Worm (Caenorhabditis elegans) whole organism, early embryonic: Measurements from ENCODE around the gene trap-4.

Experiments used
- B0310.2 ChIP-seq: sonication (generic microtip); optimal IDR thresholded peaks from 2 replicates; lab custom pipeline; 2016; ENCODE audit warnings: mild to moderate bottlenecking, missing genetic modification characterization, missing compliant biosample characterization
- F13C5.2 ChIP-seq: sonication (generic microtip); optimal IDR thresholded peaks from 2 replicates; lab custom pipeline; 2017; ENCODE audit warnings: mild to moderate bottlenecking, missing genetic modification characterization, inconsistent platforms, missing compliant biosample characterization
- aly-1 ChIP-seq: sonication (generic microtip); optimal IDR thresholded peaks from 2 replicates; lab custom pipeline; 2016; ENCODE audit warnings: missing genetic modification characterization, missing compliant biosample characterization
- ama-1 ChIP-seq: fragments of 150-350 bp; optimal IDR thresholded peaks from 2 replicates; lab custom pipeline; 2014
- ceh-13 ChIP-seq: fragments of 200-800 bp; sonication (Bioruptor generic); optimal IDR thresholded peaks from 2 replicates; lab custom pipeline; 2018; ENCODE audit warnings: mild to moderate bottlenecking, missing genetic modification characterization, missing compliant biosample characterization
- ceh-36 ChIP-seq: sonication (generic microtip); optimal IDR thresholded peaks from 2 replicates; lab custom pipeline; 2016; ENCODE audit warnings: missing genetic modification characterization, inconsistent platforms, missing compliant biosample characterization
- ets-7 ChIP-seq: sonication (generic microtip); optimal IDR thresholded peaks from 2 replicates; lab custom pipeline; 2016; ENCODE audit warnings: missing genotype, missing genetic modification characterization, missing compliant biosample characterization
- flt-1 ChIP-seq: fragments of 200-800 bp; sonication (Bioruptor generic); IDR thresholded peaks from 2 replicates; pipeline ENCODE4 v1.3.6; 2022; ENCODE audit warnings: missing genetic modification characterization, missing compliant biosample characterization
- hmbx-1 ChIP-seq: sonication (generic microtip); optimal IDR thresholded peaks from 2 replicates; lab custom pipeline; 2016; ENCODE audit warnings: mild to moderate bottlenecking, missing genetic modification characterization, missing compliant biosample characterization
- hmg-4 ChIP-seq: fragments of 200-800 bp; sonication (Bioruptor generic); optimal IDR thresholded peaks from 2 replicates; lab custom pipeline; 2018; ENCODE audit warnings: mild to moderate bottlenecking, missing genetic modification characterization, missing compliant biosample characterization
- hnd-1 ChIP-seq: sonication (generic microtip); optimal IDR thresholded peaks from 2 replicates; lab custom pipeline; 2016; ENCODE audit warnings: missing genetic modification characterization, missing compliant biosample characterization
- pes-1 ChIP-seq: fragments of 200-800 bp; sonication (Bioruptor generic); IDR thresholded peaks from 2 replicates; pipeline ENCODE4 v1.3.6; 2022; ENCODE audit warnings: missing genetic modification reagents, missing genetic modification characterization, missing compliant biosample characterization
- scrt-1 ChIP-seq: fragments of 200-800 bp; sonication (Bioruptor generic); IDR thresholded peaks from 2 replicates; pipeline ENCODE4 v1.3.6; 2022; ENCODE audit warnings: missing genetic modification characterization, missing compliant biosample characterization
- sea-1 ChIP-seq: fragments of 200-800 bp; sonication (Bioruptor generic); conservative IDR thresholded peaks from 2 replicates; pipeline ENCODE4 v1.3.6; 2022; ENCODE audit warnings: missing genetic modification characterization, missing compliant biosample characterization
- tbx-11 ChIP-seq: fragments of 200-800 bp; sonication (Bioruptor generic); IDR thresholded peaks from 2 replicates; pipeline ENCODE4 v1.3.6; 2022; ENCODE audit warnings: missing genetic modification characterization, missing compliant biosample characterization
- tbx-37 ChIP-seq: fragments of 200-800 bp; sonication (Bioruptor generic); conservative IDR thresholded peaks from 2 replicates; pipeline ENCODE4 v1.3.6; 2022; ENCODE audit warnings: missing genetic modification reagents, missing genetic modification characterization, missing compliant biosample characterization
- tra-4 ChIP-seq: sonication (generic microtip); optimal IDR thresholded peaks from 2 replicates; lab custom pipeline; 2017; ENCODE audit warnings: missing genetic modification characterization, missing compliant biosample characterization

Gene trap-4

ce11 chrIII:11935032-11935947, 14.8 kb downstream of the trap-4 start:
- TF ChIP-seq aly-1 (tag; lab: Kevin White, UChicago), result peak; percentile 12
- TF ChIP-seq ets-7, result no peak
- TF ChIP-seq ceh-13 (GFP tag; lab: Kevin White, UChicago), result no peak

- TF ChIP-seq ets-7 (no peak), scrt-1 (peak; percentile 43; the same call in 1 of the 2 replicates), hmg-4 (GFP tag; lab: Kevin White, UChicago) (peak; percentile 27), tbx-37 (no peak), tbx-11 (GFP tag; lab: Robert Waterston, UW) (no peak), B0310.2 (no peak), F13C5.2 (tag; lab: Kevin White, UChicago) (no peak)
Observed at ce11 chrIII:11935948-11936280, 15.4 kb downstream of the trap-4 start.

ce11 chrIII:11936668-11937276, 16.2 kb downstream of the trap-4 start:
- TF ChIP-seq F13C5.2 (tag; lab: Kevin White, UChicago) (no peak), hmg-4 (GFP tag; lab: Kevin White, UChicago) (peak; percentile 8)

- no peak for TF ChIP-seq tbx-37
- TF ChIP-seq B0310.2, result no peak
- TF ChIP-seq hnd-1, result no peak
- no peak for TF ChIP-seq scrt-1
- no peak for TF ChIP-seq ama-1 (lab: Kevin White, UChicago)
- TF ChIP-seq flt-1 (GFP tag; lab: Robert Waterston, UW), result no peak
- TF ChIP-seq aly-1 (tag; lab: Kevin White, UChicago), result no peak
- no peak for TF ChIP-seq F13C5.2 (tag; lab: Kevin White, UChicago)
Observed at ce11 chrIII:11937911-11938310, 17.4 kb downstream of the trap-4 start.

ce11 chrIII:11938525-11938924, 18.0 kb downstream of the trap-4 start:
- TF ChIP-seq B0310.2, result no peak

ce11 chrIII:11942664-11943063, 22.1 kb downstream of the trap-4 start:
- TF ChIP-seq aly-1 (tag; lab: Kevin White, UChicago), result no peak
- no peak for TF ChIP-seq F13C5.2 (tag; lab: Kevin White, UChicago)
- no peak for TF ChIP-seq flt-1 (GFP tag; lab: Robert Waterston, UW)
- TF ChIP-seq tra-4 (tag; lab: Kevin White, UChicago), result no peak
- TF ChIP-seq hnd-1, result no peak
- TF ChIP-seq hmbx-1 (tag; lab: Kevin White, UChicago), result no peak
- no peak for TF ChIP-seq ceh-13 (GFP tag; lab: Kevin White, UChicago)
- TF ChIP-seq tbx-37, result no peak
- TF ChIP-seq ama-1 (lab: Kevin White, UChicago), result no peak
- no peak for TF ChIP-seq hmg-4 (GFP tag; lab: Kevin White, UChicago)
- no peak for TF ChIP-seq pes-1 (GFP tag; lab: Robert Waterston, UW)
- no peak for TF ChIP-seq ceh-36 (tag; lab: Kevin White, UChicago)
- TF ChIP-seq scrt-1, result no peak
- TF ChIP-seq ets-7, result no peak
- TF ChIP-seq tbx-11 (GFP tag; lab: Robert Waterston, UW), result no peak

- TF ChIP-seq tbx-11 (GFP tag; lab: Robert Waterston, UW), result 0 out of 2 replicates have a peak, but pooled peaks have one; percentile 28
- no peak for TF ChIP-seq aly-1 (tag; lab: Kevin White, UChicago)
- peak; percentile 35 for TF ChIP-seq B0310.2
- peak; percentile 80 for TF ChIP-seq pes-1 (GFP tag; lab: Robert Waterston, UW)
- TF ChIP-seq hmbx-1 (tag; lab: Kevin White, UChicago), result peak; percentile 12
- no peak for TF ChIP-seq F13C5.2 (tag; lab: Kevin White, UChicago)
- TF ChIP-seq tbx-37, result peak; percentile 87
- no peak for TF ChIP-seq ceh-13 (GFP tag; lab: Kevin White, UChicago)
- no peak for TF ChIP-seq hmg-4 (GFP tag; lab: Kevin White, UChicago)
- peak; percentile 2 for TF ChIP-seq tra-4 (tag; lab: Kevin White, UChicago)
- peak; percentile 64; the same call in 1 of the 2 replicates for TF ChIP-seq sea-1 (GFP tag; lab: Robert Waterston, UW)
- no peak for TF ChIP-seq ceh-36 (tag; lab: Kevin White, UChicago)
- TF ChIP-seq scrt-1, result no peak
- peak; percentile 44 for TF ChIP-seq ets-7
- no peak for TF ChIP-seq ama-1 (lab: Kevin White, UChicago)
- peak; percentile 53; the same call in 1 of the 2 replicates for TF ChIP-seq flt-1 (GFP tag; lab: Robert Waterston, UW)
- TF ChIP-seq hnd-1, result no peak
Observed at ce11 chrIII:11946062-11946749, 25.7 kb downstream of the trap-4 start.

- TF ChIP-seq pes-1 (GFP tag; lab: Robert Waterston, UW), result no peak
- TF ChIP-seq B0310.2, result no peak
- no peak for TF ChIP-seq scrt-1
- TF ChIP-seq tbx-37, result no peak
- TF ChIP-seq F13C5.2 (tag; lab: Kevin White, UChicago), result no peak
- TF ChIP-seq ama-1 (lab: Kevin White, UChicago), result no peak
- TF ChIP-seq flt-1 (GFP tag; lab: Robert Waterston, UW), result no peak
- no peak for TF ChIP-seq tra-4 (tag; lab: Kevin White, UChicago)
- TF ChIP-seq hmg-4 (GFP tag; lab: Kevin White, UChicago), result no peak
- no peak for TF ChIP-seq sea-1 (GFP tag; lab: Robert Waterston, UW)
- no peak for TF ChIP-seq aly-1 (tag; lab: Kevin White, UChicago)
- no peak for TF ChIP-seq hnd-1
- no peak for TF ChIP-seq tbx-11 (GFP tag; lab: Robert Waterston, UW)
- TF ChIP-seq hmbx-1 (tag; lab: Kevin White, UChicago), result no peak
- TF ChIP-seq ceh-13 (GFP tag; lab: Kevin White, UChicago), result no peak
- TF ChIP-seq ets-7, result no peak
Observed at ce11 chrIII:11946973-11947372, 26.4 kb downstream of the trap-4 start, which contains the start of gene Y56A3A.7. Gene Y56A3A.7 (minus strand): TSS chrIII:11947019.
